Worm (Caenorhabditis elegans): ENCODE results near the gene dlc-4.

dlc-4 gene

DNA sequence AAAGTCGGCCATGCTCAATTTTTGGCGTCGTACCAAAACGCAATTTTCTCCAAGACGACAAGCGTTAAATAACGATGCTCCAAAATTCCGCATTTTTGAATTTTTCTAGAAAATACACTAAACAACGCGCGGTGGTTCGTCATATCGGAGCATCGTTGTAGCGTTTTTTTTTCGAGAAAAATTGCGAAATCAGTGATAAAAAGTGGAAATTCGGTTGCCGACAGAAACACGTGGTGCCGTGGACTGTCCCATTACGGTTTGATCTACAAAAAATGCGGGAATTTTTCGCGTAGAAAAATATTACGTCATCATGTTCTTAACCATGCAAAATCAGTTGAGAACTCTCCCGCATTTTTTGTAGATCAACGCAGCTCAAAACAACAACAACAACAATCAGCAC, 49.9 kb downstream of the dlc-4 start:
- no peak for TF ChIP-seq elt-3 (tag; optimal IDR thresholded peaks at IDR 0.05)

DNA sequence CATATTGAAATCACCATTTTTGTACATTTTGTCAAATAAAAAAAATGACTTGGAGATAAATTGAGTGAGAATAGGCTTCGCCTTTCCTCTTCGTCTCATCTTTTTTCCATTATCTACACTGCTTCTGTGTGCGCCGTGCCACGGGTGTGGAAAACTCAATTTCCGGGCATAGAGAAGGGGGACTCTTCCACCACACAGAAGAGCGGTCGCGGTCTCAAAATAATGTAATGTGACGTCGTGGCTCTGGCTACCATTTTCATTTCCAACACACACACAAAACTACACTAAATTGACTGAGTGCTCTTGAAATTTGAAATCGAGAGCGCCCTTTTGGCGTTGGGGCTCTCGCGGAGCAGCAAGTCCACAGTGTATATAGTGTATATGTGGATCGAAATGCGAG, 50.9 kb downstream of the dlc-4 start:
- TF ChIP-seq mbf-1 (tag; optimal IDR thresholded peaks at IDR 0.05) (no peak), sma-3 (GFP tag; optimal IDR thresholded peaks at IDR 0.05) (no peak), lin-13 (GFP tag; optimal IDR thresholded peaks at IDR 0.05) (no peak), unc-55 (GFP tag; optimal IDR thresholded peaks at IDR 0.05) (no peak), nhr-21 (tag; optimal IDR thresholded peaks at IDR 0.05) (no peak), aly-2 (tag; optimal IDR thresholded peaks at IDR 0.05) (no peak), lin-39 (tag; optimal IDR thresholded peaks at IDR 0.05) (no peak), fos-1 (tag; optimal IDR thresholded peaks at IDR 0.05) (no peak)

Data from whole organism, L2 larva.